Fruit fly (Drosophila melanogaster) whole organism, embryonic: ENCODE data around the gene mRpS14.

Experiments
- CG10462 ChIP-seq: fragments of 200-800 bp; sonication (Bioruptor generic); optimal IDR thresholded peaks from 2 replicates; lab custom pipeline; 2016; ENCODE audit warnings: missing biosample characterization, missing genetic modification characterization
- CG10543 ChIP-seq: fragments of 200-800 bp; sonication (Bioruptor generic); optimal IDR thresholded peaks from 3 replicates; lab custom pipeline; 2017; ENCODE audit warnings: missing biosample characterization, mild to moderate bottlenecking, missing genetic modification characterization, moderate library complexity
- CG11560 ChIP-seq: fragments of 200-800 bp; sonication (Bioruptor generic); IDR thresholded peaks from 3 replicates; pipeline ENCODE4 v1.3.6; 2022; ENCODE audit warnings: missing biosample characterization, missing genetic modification characterization
- CG12104 ChIP-seq: fragments of 200-800 bp; sonication (Bioruptor generic); optimal IDR thresholded peaks from 3 replicates; lab custom pipeline; 2016; ENCODE audit warnings: missing biosample characterization, missing genetic modification characterization
- CG13287 ChIP-seq: fragments of 200-800 bp; sonication (Bioruptor generic); IDR thresholded peaks from 2 replicates; pipeline ENCODE4 v1.3.6; 2022; ENCODE audit warnings: missing biosample characterization, missing genetic modification characterization; ENCODE audit not compliant: partially characterized antibody
- CG13424 ChIP-seq: fragments of 200-800 bp; sonication (Bioruptor generic); optimal IDR thresholded peaks from 2 replicates; lab custom pipeline; 2019; ENCODE audit warnings: missing biosample characterization, mild to moderate bottlenecking, missing genetic modification characterization, moderate library complexity
- CG17385 ChIP-seq: fragments of 200-800 bp; sonication (Bioruptor generic); optimal IDR thresholded peaks from 3 replicates; lab custom pipeline; 2018; ENCODE audit warnings: missing biosample characterization, mild to moderate bottlenecking, missing genetic modification characterization
- CG17829 ChIP-seq: fragments of 200-800 bp; optimal IDR thresholded peaks from 2 replicates; lab custom pipeline; 2019; ENCODE audit warnings: missing biosample characterization, mild to moderate bottlenecking, missing genetic modification characterization, moderate library complexity
- CG18619 ChIP-seq: fragments of 200-800 bp; sonication (Bioruptor generic); optimal IDR thresholded peaks from 3 replicates; lab custom pipeline; 2017; ENCODE audit warnings: missing biosample characterization, mild to moderate bottlenecking, missing genetic modification characterization
- CG2120 ChIP-seq: fragments of 200-800 bp; sonication (Bioruptor generic); optimal IDR thresholded peaks from 3 replicates; lab custom pipeline; 2016; ENCODE audit warnings: missing biosample characterization, missing genetic modification characterization
- CG2678 ChIP-seq: fragments of 200-800 bp; sonication (Bioruptor generic); optimal IDR thresholded peaks from 3 replicates; lab custom pipeline; 2019; ENCODE audit warnings: missing biosample characterization, mild to moderate bottlenecking, missing genetic modification characterization, moderate library complexity
- CG2875 ChIP-seq: fragments of 200-800 bp; sonication (Bioruptor generic); optimal IDR thresholded peaks from 2 replicates; lab custom pipeline; 2017; ENCODE audit warnings: missing biosample characterization, mild to moderate bottlenecking, missing genetic modification characterization, missing genetic modification reagents
- CG30403 ChIP-seq: fragments of 200-800 bp; sonication (Bioruptor generic); optimal IDR thresholded peaks from 3 replicates; lab custom pipeline; 2016; ENCODE audit warnings: missing biosample characterization, missing genetic modification characterization
- CG31441 ChIP-seq: fragments of 200-800 bp; sonication (Bioruptor generic); IDR thresholded peaks from 2 replicates; pipeline ENCODE4 v1.3.6; 2022; ENCODE audit warnings: missing biosample characterization, missing genetic modification characterization
- CG3847 ChIP-seq: fragments of 200-800 bp; sonication (Bioruptor generic); IDR thresholded peaks from 2 replicates; pipeline ENCODE4 v1.3.6; 2022; ENCODE audit warnings: missing biosample characterization, missing genetic modification characterization
- CG8290 ChIP-seq, 3 experiments: fragments of 200-800 bp; sonication (Bioruptor generic); optimal IDR thresholded peaks; 2 replicates each; lab custom pipeline; 2016 to 2019; ENCODE audit warnings: missing biosample characterization in 3 of 3, missing genetic modification characterization in 3 of 3, mild to moderate bottlenecking in 2 of 3, moderate library complexity in 1 of 3
- CG9932 ChIP-seq: fragments of 200-800 bp; sonication (Bioruptor generic); IDR thresholded peaks from 2 replicates; pipeline ENCODE4 v1.3.6; 2022; ENCODE audit warnings: missing biosample characterization, missing genetic modification characterization
- Dek ChIP-seq: fragments of 200-800 bp; sonication (Bioruptor generic); optimal IDR thresholded peaks from 3 replicates; lab custom pipeline; 2019; ENCODE audit warnings: missing biosample characterization, mild to moderate bottlenecking, missing genetic modification characterization, moderate library complexity
- Drgx ChIP-seq: fragments of 200-800 bp; sonication (Bioruptor generic); IDR thresholded peaks from 2 replicates; pipeline ENCODE4 v1.3.6; 2022; ENCODE audit warnings: missing biosample characterization, missing genetic modification characterization
- Elba2 ChIP-seq: fragments of 200-800 bp; sonication (Bioruptor generic); optimal IDR thresholded peaks from 3 replicates; lab custom pipeline; 2016; ENCODE audit warnings: missing biosample characterization, missing genetic modification characterization
- Fer1 ChIP-seq: fragments of 200-800 bp; sonication (Bioruptor generic); optimal IDR thresholded peaks from 2 replicates; lab custom pipeline; 2017; ENCODE audit warnings: missing biosample characterization, mild to moderate bottlenecking, missing genetic modification characterization
- H15 ChIP-seq: fragments of 200-800 bp; sonication (Bioruptor generic); IDR thresholded peaks from 3 replicates; pipeline ENCODE4 v1.3.6; 2022; ENCODE audit warnings: missing biosample characterization, missing genetic modification characterization
- HLH4C ChIP-seq: fragments of 200-800 bp; sonication (Bioruptor generic); IDR thresholded peaks from 3 replicates; pipeline ENCODE4 v1.3.6; 2022; ENCODE audit warnings: missing biosample characterization, missing genetic modification characterization; ENCODE audit not compliant: partially characterized antibody
- Meics ChIP-seq: fragments of 200-800 bp; sonication (Bioruptor generic); optimal IDR thresholded peaks from 2 replicates; lab custom pipeline; 2017; ENCODE audit warnings: missing biosample characterization, mild to moderate bottlenecking, missing genetic modification characterization
- Oli ChIP-seq: fragments of 200-800 bp; sonication (Bioruptor generic); optimal IDR thresholded peaks from 2 replicates; lab custom pipeline; 2018; ENCODE audit warnings: missing biosample characterization, mild to moderate bottlenecking, missing genetic modification characterization, moderate library complexity
- Optix ChIP-seq: fragments of 200-800 bp; sonication (Bioruptor generic); IDR thresholded peaks from 3 replicates; pipeline ENCODE4 v1.3.6; 2022; ENCODE audit warnings: missing biosample characterization, missing genetic modification characterization
- Xbp1 ChIP-seq: fragments of 200-800 bp; sonication (Bioruptor generic); optimal IDR thresholded peaks from 3 replicates; lab custom pipeline; 2016; ENCODE audit warnings: missing biosample characterization, mild to moderate bottlenecking, missing genetic modification characterization
- ap ChIP-seq: fragments of 200-800 bp; sonication (Bioruptor generic); IDR thresholded peaks from 2 replicates; pipeline ENCODE4 v1.3.6; 2022; ENCODE audit warnings: missing biosample characterization, missing genetic modification characterization
- az2 ChIP-seq: fragments of 200-800 bp; sonication (Bioruptor generic); optimal IDR thresholded peaks from 3 replicates; lab custom pipeline; 2016; ENCODE audit warnings: missing biosample characterization, missing genetic modification characterization
- bigmax ChIP-seq: fragments of 200-800 bp; sonication (Bioruptor generic); optimal IDR thresholded peaks from 2 replicates; lab custom pipeline; 2018; ENCODE audit warnings: missing biosample characterization, mild to moderate bottlenecking, missing genetic modification characterization
- bsh ChIP-seq, 2 experiments: fragments of 200-800 bp; sonication (Bioruptor generic); optimal IDR thresholded peaks; 2 replicates each; lab custom pipeline; 2017 to 2018; ENCODE audit warnings: mild to moderate bottlenecking in 2 of 2, missing biosample characterization in 2 of 2, missing genetic modification characterization in 2 of 2, moderate library complexity in 1 of 2
- cg ChIP-seq: fragments of 200-800 bp; sonication (Bioruptor generic); optimal IDR thresholded peaks from 3 replicates; lab custom pipeline; 2019; ENCODE audit warnings: missing biosample characterization, mild to moderate bottlenecking, missing genetic modification characterization, moderate library complexity
- chif ChIP-seq, 2 experiments: fragments of 200-800 bp; sonication (Bioruptor generic); optimal IDR thresholded peaks; 3 replicates each; lab custom pipeline; 2016; ENCODE audit warnings: missing biosample characterization in 2 of 2, missing genetic modification characterization in 2 of 2
- chinmo ChIP-seq: fragments of 200-800 bp; sonication (Bioruptor generic); IDR thresholded peaks from 4 replicates; pipeline ENCODE4 v1.3.6; 2022; ENCODE audit warnings: missing biosample characterization, missing genetic modification characterization; ENCODE audit not compliant: partially characterized antibody
- cwo ChIP-seq: fragments of 200-800 bp; sonication (Bioruptor generic); optimal IDR thresholded peaks from 3 replicates; lab custom pipeline; 2017; ENCODE audit warnings: missing biosample characterization, missing genetic modification characterization, mild to moderate bottlenecking, moderate library complexity, missing genetic modification reagents
- exex ChIP-seq: fragments of 200-800 bp; sonication (Bioruptor generic); optimal IDR thresholded peaks from 4 replicates; lab custom pipeline; 2018; ENCODE audit warnings: missing biosample characterization, mild to moderate bottlenecking, missing genetic modification characterization, moderate library complexity
- fru ChIP-seq: fragments of >200 bp; optimal IDR thresholded peaks from 2 replicates; lab custom pipeline; 2017
- gfzf ChIP-seq: fragments of 200-800 bp; sonication (Bioruptor generic); optimal IDR thresholded peaks from 2 replicates; lab custom pipeline; 2016; ENCODE audit warnings: missing biosample characterization, mild to moderate bottlenecking, missing genetic modification characterization, moderate library complexity
- gsb ChIP-seq: fragments of 200-800 bp; sonication (Bioruptor generic); IDR thresholded peaks from 2 replicates; pipeline ENCODE4 v1.3.6; 2022; ENCODE audit warnings: missing biosample characterization, missing genetic modification characterization
- ind ChIP-seq: fragments of 200-800 bp; sonication (Bioruptor generic); optimal IDR thresholded peaks from 3 replicates; lab custom pipeline; 2016; ENCODE audit warnings: missing biosample characterization, missing genetic modification characterization
- klu ChIP-seq: fragments of 200-800 bp; sonication (Bioruptor generic); IDR thresholded peaks from 2 replicates; pipeline ENCODE4 v1.3.6; 2022; ENCODE audit warnings: missing biosample characterization, missing genetic modification characterization
- prd ChIP-seq, 3 experiments: fragments of >200 bp in 2 of 3; fragments of 200-800 bp in 1 of 3; sonication (Bioruptor generic) in 1 of 3; optimal IDR thresholded peaks in 2 of 3; IDR thresholded peaks in 1 of 3; 2 replicates in 2 of 3; 3 replicates in 1 of 3; pipeline versions ENCODE4 v1.3.6 to Lab custom; 2017 to 2022; ENCODE audit warnings: missing biosample characterization in 1 of 3, missing genetic modification characterization in 1 of 3
- ranshi ChIP-seq: fragments of 200-800 bp; sonication (Bioruptor generic); IDR thresholded peaks from 2 replicates; pipeline ENCODE4 v1.3.6; 2022; ENCODE audit warnings: missing biosample characterization, missing genetic modification characterization
- rib ChIP-seq: fragments of 200-800 bp; sonication (Bioruptor generic); IDR thresholded peaks from 2 replicates; pipeline ENCODE4 v1.3.6; 2022; ENCODE audit warnings: missing biosample characterization, missing genetic modification characterization
- run ChIP-seq: fragments of 200-800 bp; sonication (Bioruptor generic); optimal IDR thresholded peaks from 3 replicates; lab custom pipeline; 2018; ENCODE audit warnings: missing biosample characterization, mild to moderate bottlenecking, missing genetic modification characterization
- sens ChIP-seq: fragments of 200-800 bp; sonication (Bioruptor generic); peaks from one replicate; lab custom pipeline; 2016; ENCODE audit warnings: missing biosample characterization, missing genetic modification characterization
- slou ChIP-seq: fragments of 200-800 bp; sonication (Bioruptor generic); optimal IDR thresholded peaks from 3 replicates; lab custom pipeline; 2016; ENCODE audit warnings: missing biosample characterization, missing genetic modification characterization
- tup ChIP-seq: fragments of 200-800 bp; sonication (Bioruptor generic); optimal IDR thresholded peaks from 2 replicates; lab custom pipeline; 2016; ENCODE audit warnings: missing biosample characterization, mild to moderate bottlenecking, missing genetic modification characterization, moderate library complexity
- tx ChIP-seq: fragments of 200-800 bp; sonication (Bioruptor generic); optimal IDR thresholded peaks from 2 replicates; lab custom pipeline; 2016; ENCODE audit warnings: missing biosample characterization, missing genetic modification characterization
- vfl ChIP-seq: fragments of 200-800 bp; sonication (Bioruptor generic); optimal IDR thresholded peaks from 2 replicates; lab custom pipeline; 2016; ENCODE audit warnings: missing biosample characterization, missing genetic modification characterization

The mRpS14 gene

dm6 chrX:19453138-19453537 is 26.9 kb downstream of the mRpS14 start (continued):
- TF ChIP-seq az2 (GFP tag; lab: Kevin White, UChicago) = peak; percentile 14
- peak; percentile 48 for TF ChIP-seq Xbp1 (GFP tag; lab: Kevin White, UChicago)
- TF ChIP-seq CG2678 (tag; lab: Kevin White, UChicago) = peak; percentile 67
- 0 out of 2 replicates have a peak, but pooled peaks have one; percentile 40 for TF ChIP-seq ranshi
- no peak for TF ChIP-seq Optix (GFP tag; lab: Robert Waterston, UW)
- TF ChIP-seq CG13287 (GFP tag; lab: Robert Waterston, UW) = no peak
- TF ChIP-seq exex (tag; lab: Kevin White, UChicago) = no peak
- peak; percentile 34 for TF ChIP-seq ind
- peak; percentile 65 for TF ChIP-seq Fer1 (GFP tag; lab: Kevin White, UChicago)
- no peak for TF ChIP-seq gfzf (GFP tag; lab: Kevin White, UChicago)
- no peak for TF ChIP-seq ap (GFP tag; lab: Robert Waterston, UW)
- TF ChIP-seq CG17385 (GFP tag; lab: Kevin White, UChicago) = peak; percentile 34
- 0 out of 2 replicates have a peak, but pooled peaks have one; percentile 25 for TF ChIP-seq Drgx (GFP tag; lab: Robert Waterston, UW)
- TF ChIP-seq CG13424 (tag; lab: Kevin White, UChicago) = peak; percentile 10
- no peak for TF ChIP-seq HLH4C (GFP tag; lab: Robert Waterston, UW)
- TF ChIP-seq CG18619 (GFP tag; lab: Kevin White, UChicago) = peak; percentile 27
- 0 out of 3 replicates have a peak, but pooled peaks have one; percentile 50 for TF ChIP-seq H15 (GFP tag; lab: Robert Waterston, UW)
- TF ChIP-seq CG17829 (tag; lab: Kevin White, UChicago) = peak; percentile 20
- TF ChIP-seq CG11560 (tag; lab: Robert Waterston, UW) = 0 out of 3 replicates have a peak, but pooled peaks have one; percentile 17
- TF ChIP-seq CG10462 = no peak
- no peak for TF ChIP-seq Elba2 (GFP tag; lab: Kevin White, UChicago)
- TF ChIP-seq Oli = peak; percentile 48
- TF ChIP-seq run (tag; lab: Kevin White, UChicago) = no peak
- TF ChIP-seq CG9932 = peak; percentile 27; the same call in 1 of the 2 replicates
- no peak for TF ChIP-seq rib (GFP tag; lab: Robert Waterston, UW)
- TF ChIP-seq gsb = no peak
- TF ChIP-seq CG2120 (GFP tag; lab: Kevin White, UChicago) = peak; percentile 51
- no peak for TF ChIP-seq fru
- peak; percentile 42 for TF ChIP-seq cwo (GFP tag; lab: Kevin White, UChicago)
- no peak for TF ChIP-seq cg (GFP tag; lab: Kevin White, UChicago)
- peak; percentile 63 for TF ChIP-seq Meics (GFP tag; lab: Kevin White, UChicago)
- peak; percentile 51 for TF ChIP-seq CG31441
- peak in 1 of 2 experiments; percentile 37 for TF ChIP-seq bsh (GFP tag; optimal IDR thresholded peaks at IDR 0.05; lab: Kevin White, UChicago)
- no peak for TF ChIP-seq chinmo (GFP tag; lab: Robert Waterston, UW)
- peak; percentile 34 for TF ChIP-seq Dek (tag; lab: Kevin White, UChicago)
- TF ChIP-seq CG30403 (GFP tag; lab: Kevin White, UChicago) = peak; percentile 32
- no peak for TF ChIP-seq vfl (GFP tag; lab: Kevin White, UChicago)
- peak; percentile 59 for TF ChIP-seq sens (GFP tag; lab: Kevin White, UChicago)
- TF ChIP-seq chif (GFP tag; optimal IDR thresholded peaks at IDR 0.05; lab: Kevin White, UChicago) = no peak
- no peak for TF ChIP-seq tup (GFP tag; lab: Kevin White, UChicago)
- no peak for TF ChIP-seq CG12104 (GFP tag; lab: Kevin White, UChicago)
- TF ChIP-seq CG3847 = peak; percentile 48; the same call in 1 of the 2 replicates
- no peak for TF ChIP-seq CG8290 (GFP tag; optimal IDR thresholded peaks at IDR 0.05; lab: Kevin White, UChicago)
- TF ChIP-seq CG8290 (tag; optimal IDR thresholded peaks at IDR 0.05; lab: Kevin White, UChicago) = peak in 1 of 2 experiments; percentile 67
- TF ChIP-seq klu (GFP tag; lab: Robert Waterston, UW) = no peak
- no peak for TF ChIP-seq bigmax (GFP tag; lab: Kevin White, UChicago)
- no peak for TF ChIP-seq CG2875 (GFP tag; lab: Kevin White, UChicago)
- TF ChIP-seq slou (GFP tag; lab: Kevin White, UChicago) = no peak
- no peak for TF ChIP-seq CG10543 (GFP tag; lab: Kevin White, UChicago)
- TF ChIP-seq prd (optimal IDR thresholded peaks at IDR 0.05; lab: Kevin White, UChicago) = no peak
- peak; percentile 47; the same call in 2 of the 3 replicates for TF ChIP-seq prd (GFP tag; IDR thresholded peaks at IDR 0.05; lab: Robert Waterston, UW)
- no peak for TF ChIP-seq tx (GFP tag; lab: Kevin White, UChicago)
